Worm (Caenorhabditis elegans) whole organism, L1 larva: ENCODE data around the gene Y15E3A.5.

Experiments
- C04F5.9 ChIP-seq: sonication (generic microtip); optimal IDR thresholded peaks from 2 replicates; lab custom pipeline; 2016; ENCODE audit warnings: missing genetic modification characterization, missing compliant biosample characterization
- C16A3.4 ChIP-seq: fragments of 150-350 bp; optimal IDR thresholded peaks from 2 replicates; lab custom pipeline; 2014; ENCODE audit warnings: missing biosample characterization, missing genetic modification characterization
- F16B12.6 ChIP-seq: fragments of 150-350 bp; optimal IDR thresholded peaks from 2 replicates; lab custom pipeline; 2014; ENCODE audit warnings: missing biosample characterization, missing genetic modification characterization
- aha-1 ChIP-seq: fragments of 150-350 bp; optimal IDR thresholded peaks from 2 replicates; lab custom pipeline; 2014; ENCODE audit warnings: missing biosample characterization, missing genetic modification characterization
- alr-1 ChIP-seq: fragments of 200-800 bp; sonication (Bioruptor generic); optimal IDR thresholded peaks from 2 replicates; lab custom pipeline; 2018; ENCODE audit warnings: borderline replicate concordance, mild to moderate bottlenecking, missing genetic modification characterization, missing compliant biosample characterization
- aly-2 ChIP-seq: fragments of 150-350 bp; optimal IDR thresholded peaks from 2 replicates; lab custom pipeline; 2014; ENCODE audit warnings: missing biosample characterization, missing genetic modification characterization
- ama-1 ChIP-seq: fragments of 150-350 bp; optimal IDR thresholded peaks from 2 replicates; lab custom pipeline; 2014
- ceh-82 ChIP-seq, 3 experiments: fragments of 150-350 bp in 1 of 3; sonication (generic microtip) in 2 of 3; optimal IDR thresholded peaks; 2 replicates each; lab custom pipeline; 2014 to 2017; ENCODE audit warnings: missing biosample characterization in 3 of 3, missing genetic modification characterization in 3 of 3
- ceh-88 ChIP-seq: fragments of 200-800 bp; sonication (Bioruptor generic); IDR thresholded peaks from 2 replicates; pipeline ENCODE4 v1.3.6; 2022; ENCODE audit warnings: missing genetic modification characterization, missing compliant biosample characterization
- ceh-90 ChIP-seq: sonication (generic microtip); optimal IDR thresholded peaks from 2 replicates; lab custom pipeline; 2016; ENCODE audit warnings: missing genetic modification characterization, missing compliant biosample characterization
- dpl-1 ChIP-seq, 3 experiments: fragments of 150-350 bp in 2 of 3; sonication (generic microtip) in 1 of 3; optimal IDR thresholded peaks; 2 replicates each; lab custom pipeline; 2014 to 2017; ENCODE audit warnings: missing biosample characterization in 3 of 3, missing genetic modification characterization in 3 of 3, missing genetic modification reagents in 3 of 3
- dsc-1 ChIP-seq: sonication (generic microtip); optimal IDR thresholded peaks from 2 replicates; lab custom pipeline; 2016; ENCODE audit warnings: mild to moderate bottlenecking, missing genetic modification characterization, missing compliant biosample characterization
- efl-1 ChIP-seq, 4 experiments: fragments of 150-350 bp; optimal IDR thresholded peaks in 3 of 4; peaks in 1 of 4; 1 replicate in 1 of 4; 2 replicates in 3 of 4; lab custom pipeline; 2014; ENCODE audit warnings: missing biosample characterization in 2 of 4, missing genetic modification characterization in 2 of 4, missing genetic modification reagents in 2 of 4
- egl-13 ChIP-seq: sonication (generic microtip); optimal IDR thresholded peaks from 2 replicates; lab custom pipeline; 2016; ENCODE audit warnings: missing genotype, missing genetic modification reagents, missing genetic modification characterization, missing compliant biosample characterization
- egl-27 ChIP-seq, 2 experiments: fragments of 150-350 bp in 1 of 2; sonication (generic microtip); optimal IDR thresholded peaks; 3 replicates each; lab custom pipeline; 2017 to 2018; ENCODE audit warnings: missing biosample characterization in 2 of 2, missing genetic modification characterization in 2 of 2, missing genetic modification reagents in 2 of 2
- elt-2 ChIP-seq: sonication (generic microtip); optimal IDR thresholded peaks from 2 replicates; lab custom pipeline; 2016; ENCODE audit warnings: missing genetic modification characterization, mild to moderate bottlenecking, inconsistent platforms, missing compliant biosample characterization, missing genetic modification reagents
- fos-1 ChIP-seq: fragments of 150-350 bp; optimal IDR thresholded peaks from 2 replicates; lab custom pipeline; 2014; ENCODE audit warnings: missing biosample characterization, missing genetic modification characterization
- grh-1 ChIP-seq: fragments of 200-800 bp; sonication (Bioruptor generic); IDR thresholded peaks from 2 replicates; pipeline ENCODE4 v1.3.6; 2022; ENCODE audit warnings: missing genetic modification reagents, missing genetic modification characterization, missing compliant biosample characterization
- hlh-17 ChIP-seq: fragments of 200-800 bp; sonication (Bioruptor generic); optimal IDR thresholded peaks from 2 replicates; lab custom pipeline; 2018; ENCODE audit warnings: missing genetic modification characterization, mild to moderate bottlenecking, missing compliant biosample characterization, moderate library complexity, borderline replicate concordance
- hlh-4 ChIP-seq: sonication (generic microtip); optimal IDR thresholded peaks from 2 replicates; lab custom pipeline; 2016; ENCODE audit warnings: mild to moderate bottlenecking, missing genetic modification characterization, missing compliant biosample characterization
- hpl-2 ChIP-seq: fragments of 150-350 bp; optimal IDR thresholded peaks from 2 replicates; lab custom pipeline; 2014; ENCODE audit warnings: missing biosample characterization, missing genetic modification reagents, missing genetic modification characterization
- irx-1 ChIP-seq: sonication (generic microtip); optimal IDR thresholded peaks from 2 replicates; lab custom pipeline; 2016; ENCODE audit warnings: missing genetic modification characterization, missing compliant biosample characterization
- isw-1 ChIP-seq: fragments of 200-800 bp; sonication (Bioruptor generic); IDR thresholded peaks from 2 replicates; pipeline ENCODE4 v1.3.6; 2022; ENCODE audit warnings: missing genetic modification characterization, missing compliant biosample characterization
- jun-1 ChIP-seq: fragments of 150-350 bp; optimal IDR thresholded peaks from 2 replicates; lab custom pipeline; 2014; ENCODE audit warnings: missing biosample characterization, missing genetic modification reagents, missing genetic modification characterization
- lin-13 ChIP-seq: fragments of 150-350 bp; optimal IDR thresholded peaks from 2 replicates; lab custom pipeline; 2014; ENCODE audit warnings: missing biosample characterization, missing genetic modification reagents, missing genetic modification characterization
- lin-14 ChIP-seq: fragments of 200-800 bp; sonication (Bioruptor generic); optimal IDR thresholded peaks from 2 replicates; lab custom pipeline; 2018; ENCODE audit warnings: mild to moderate bottlenecking, missing genetic modification characterization, moderate library complexity, missing compliant biosample characterization
- lin-35 ChIP-seq, 2 experiments: fragments of 150-350 bp; optimal IDR thresholded peaks; 2 replicates each; lab custom pipeline; 2014; ENCODE audit warnings: missing biosample characterization in 2 of 2, missing genetic modification characterization in 2 of 2, missing genetic modification reagents in 2 of 2
- lin-39 ChIP-seq: fragments of 150-350 bp; optimal IDR thresholded peaks from 2 replicates; lab custom pipeline; 2014; ENCODE audit warnings: missing biosample characterization, missing genetic modification reagents, missing genetic modification characterization
- lir-3 ChIP-seq: sonication (generic microtip); optimal IDR thresholded peaks from 2 replicates; lab custom pipeline; 2016; ENCODE audit warnings: mild to moderate bottlenecking, missing genetic modification characterization, moderate library complexity, missing compliant biosample characterization; ENCODE audit not compliant: poor library complexity
- lsy-2 ChIP-seq, 2 experiments: fragments of 150-350 bp; optimal IDR thresholded peaks; 2 replicates each; lab custom pipeline; 2014; ENCODE audit warnings: missing biosample characterization in 2 of 2, missing genetic modification characterization in 2 of 2
- mab-9 ChIP-seq: fragments of 200-800 bp; sonication (Bioruptor generic); IDR thresholded peaks from 2 replicates; pipeline ENCODE4 v1.3.6; 2022; ENCODE audit warnings: missing genetic modification reagents, missing genetic modification characterization, missing compliant biosample characterization
- mef-2 ChIP-seq: fragments of 150-350 bp; optimal IDR thresholded peaks from 2 replicates; lab custom pipeline; 2014; ENCODE audit warnings: missing biosample characterization, missing genetic modification characterization
- nhr-47 ChIP-seq: sonication (generic microtip); optimal IDR thresholded peaks from 2 replicates; lab custom pipeline; 2016; ENCODE audit warnings: mild to moderate bottlenecking, missing genetic modification characterization, moderate library complexity, missing compliant biosample characterization
- nhr-71 ChIP-seq: sonication (generic microtip); optimal IDR thresholded peaks from 2 replicates; lab custom pipeline; 2016; ENCODE audit warnings: mild to moderate bottlenecking, missing genetic modification characterization, moderate library complexity, missing compliant biosample characterization
- nhr-76 ChIP-seq: sonication (generic microtip); optimal IDR thresholded peaks from 2 replicates; lab custom pipeline; 2017; ENCODE audit warnings: missing biosample characterization, missing genetic modification characterization
- nhr-77 ChIP-seq: fragments of 150-350 bp; optimal IDR thresholded peaks from 2 replicates; lab custom pipeline; 2014; ENCODE audit warnings: missing biosample characterization, missing genetic modification characterization
- nhr-84 ChIP-seq: sonication (generic microtip); optimal IDR thresholded peaks from 2 replicates; lab custom pipeline; 2017; ENCODE audit warnings: missing biosample characterization, missing genetic modification characterization
- nhr-85 ChIP-seq: sonication (generic microtip); peaks from one replicate; lab custom pipeline; 2016; ENCODE audit warnings: missing genetic modification characterization, inconsistent platforms, missing compliant biosample characterization
- pqm-1 ChIP-seq: sonication (generic microtip); optimal IDR thresholded peaks from 3 replicates; lab custom pipeline; 2017; ENCODE audit warnings: missing biosample characterization, missing genetic modification characterization
- rnt-1 ChIP-seq: sonication (generic microtip); optimal IDR thresholded peaks from 2 replicates; lab custom pipeline; 2016; ENCODE audit warnings: mild to moderate bottlenecking, missing genetic modification characterization, moderate library complexity, missing compliant biosample characterization
- skn-1 ChIP-seq: fragments of 150-350 bp; optimal IDR thresholded peaks from 2 replicates; lab custom pipeline; 2014; ENCODE audit warnings: missing biosample characterization, missing genetic modification characterization
- snpc-4 ChIP-seq: fragments of 150-350 bp; optimal IDR thresholded peaks from 2 replicates; lab custom pipeline; 2014; ENCODE audit warnings: missing biosample characterization, missing genetic modification characterization
- snu-23 ChIP-seq: sonication (generic microtip); optimal IDR thresholded peaks from 2 replicates; lab custom pipeline; 2016; ENCODE audit warnings: missing genetic modification characterization, missing compliant biosample characterization
- sox-4 ChIP-seq: sonication (generic microtip); optimal IDR thresholded peaks from 2 replicates; lab custom pipeline; 2016; ENCODE audit warnings: missing genetic modification characterization, missing compliant biosample characterization
- swsn-7 ChIP-seq: sonication (generic microtip); optimal IDR thresholded peaks from 2 replicates; lab custom pipeline; 2016; ENCODE audit warnings: missing genetic modification characterization, missing compliant biosample characterization
- tbx-2 ChIP-seq: sonication (generic microtip); optimal IDR thresholded peaks from 2 replicates; lab custom pipeline; 2016; ENCODE audit warnings: missing genetic modification characterization, missing compliant biosample characterization
- unc-130 ChIP-seq: fragments of 150-350 bp; optimal IDR thresholded peaks from 2 replicates; lab custom pipeline; 2017; ENCODE audit warnings: missing biosample characterization, missing genetic modification characterization, inconsistent platforms
- unc-62 ChIP-seq: fragments of 150-350 bp; optimal IDR thresholded peaks from 2 replicates; lab custom pipeline; 2014; ENCODE audit warnings: missing biosample characterization, missing genetic modification reagents, missing genetic modification characterization
- unc-86 ChIP-seq: sonication (generic microtip); optimal IDR thresholded peaks from 2 replicates; lab custom pipeline; 2016; ENCODE audit warnings: missing genetic modification characterization, missing compliant biosample characterization
- unc-98 ChIP-seq: fragments of 200-800 bp; sonication (Bioruptor generic); IDR thresholded peaks from 2 replicates; pipeline ENCODE4 v1.3.6; 2022; ENCODE audit warnings: missing genetic modification characterization, missing compliant biosample characterization
- vab-15 ChIP-seq: sonication (generic microtip); optimal IDR thresholded peaks from 2 replicates; lab custom pipeline; 2017; ENCODE audit warnings: missing genotype, mild to moderate bottlenecking, missing genetic modification characterization, missing compliant biosample characterization
- zag-1 ChIP-seq: fragments of 150-350 bp; optimal IDR thresholded peaks from 2 replicates; lab custom pipeline; 2014; ENCODE audit warnings: missing biosample characterization, missing genetic modification characterization

Gene Y15E3A.5

DNA sequence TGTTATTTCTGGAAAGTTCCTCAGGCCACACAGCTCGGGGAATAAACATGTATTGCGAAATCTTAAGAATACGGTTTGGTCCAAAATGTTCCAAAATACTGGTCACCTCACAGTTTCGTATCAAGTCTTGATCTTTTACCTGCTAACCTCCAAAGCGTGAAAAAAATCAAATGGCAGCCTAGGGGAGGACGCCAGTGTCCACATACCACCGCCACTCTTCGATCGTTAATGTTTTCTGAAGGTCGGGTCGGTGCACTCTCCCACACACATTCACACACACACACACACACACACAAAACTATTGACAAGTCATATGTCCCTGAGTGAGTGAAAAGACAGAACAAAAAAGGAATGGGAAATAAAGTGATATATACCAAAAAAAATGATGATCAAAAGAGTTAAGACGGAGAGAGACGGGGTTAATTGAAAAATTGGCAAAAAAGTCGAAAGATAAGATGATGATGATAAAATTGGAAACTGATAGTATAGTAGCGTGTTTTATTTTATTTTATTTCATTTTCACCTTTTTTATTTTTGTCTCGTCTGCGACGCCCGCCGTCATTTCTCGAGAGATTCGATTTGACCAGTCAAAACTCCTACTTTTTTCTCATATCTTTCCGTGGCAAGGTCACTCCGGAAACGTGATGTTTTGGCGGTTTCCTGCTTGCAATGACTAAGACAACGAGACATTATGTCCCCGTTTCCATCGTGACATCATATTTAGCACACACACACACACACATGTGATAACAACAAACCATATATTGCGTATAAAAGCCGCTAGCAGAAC lies at the start of gene Y15E3A.5:
TSS of gene Y15E3A.5 (plus strand) at position 752 of the 790 bp plus-strand sequence.
- TF ChIP-seq ceh-82 (tag; optimal IDR thresholded peaks at IDR 0.05; lab: Kevin White, UChicago): peak in 1 of 3 experiments; percentile 23
- TF ChIP-seq rnt-1 (tag; lab: Kevin White, UChicago): peak; percentile 48
- peak in 1 of 2 experiments; percentile 18 for TF ChIP-seq egl-27 (tag; optimal IDR thresholded peaks at IDR 0.05; lab: Kevin White, UChicago)
- no peak for TF ChIP-seq snpc-4 (tag; lab: Kevin White, UChicago)
- no peak for TF ChIP-seq lir-3 (tag; lab: Kevin White, UChicago)
- no peak for TF ChIP-seq aly-2 (tag; lab: Kevin White, UChicago)
- TF ChIP-seq nhr-47 (tag; lab: Kevin White, UChicago): peak; percentile 46
- no peak for TF ChIP-seq C04F5.9 (tag; lab: Kevin White, UChicago)
- peak; percentile 53 for TF ChIP-seq elt-2
- peak; percentile 13 for TF ChIP-seq lin-13
- TF ChIP-seq swsn-7 (tag; lab: Kevin White, UChicago): peak; percentile 14
- peak; percentile 1 for TF ChIP-seq fos-1 (tag; lab: Kevin White, UChicago)
- peak; percentile 98 for TF ChIP-seq nhr-85
- no peak for TF ChIP-seq F16B12.6
- no peak for TF ChIP-seq nhr-84 (tag; lab: Kevin White, UChicago)
- no peak for TF ChIP-seq hlh-4 (tag; lab: Kevin White, UChicago)
- peak; percentile 28 to 75 for TF ChIP-seq lin-35 (GFP tag; optimal IDR thresholded peaks at IDR 0.05; lab: Kevin White, UChicago)
- no peak for TF ChIP-seq unc-86 (tag; lab: Kevin White, UChicago)
- TF ChIP-seq lin-39 (tag; lab: Kevin White, UChicago): no peak
- TF ChIP-seq dsc-1 (tag; lab: Kevin White, UChicago): no peak
- TF ChIP-seq zag-1 (tag; lab: Kevin White, UChicago): no peak
- no peak for TF ChIP-seq ceh-90 (tag; lab: Kevin White, UChicago)
- peak; percentile 90 for TF ChIP-seq lin-14 (GFP tag; lab: Kevin White, UChicago)
- no peak for TF ChIP-seq aha-1 (tag; lab: Kevin White, UChicago)
- no peak for TF ChIP-seq pqm-1 (tag; lab: Kevin White, UChicago)
- peak in 1 of 2 experiments; percentile 17 for TF ChIP-seq efl-1 (optimal IDR thresholded peaks at IDR 0.05; lab: Kevin White, UChicago)
- peak in 1 of 2 experiments; percentile 88 for TF ChIP-seq efl-1 (GFP tag; optimal IDR thresholded peaks at IDR 0.05 in 1 of 2; lab: Kevin White, UChicago)
- TF ChIP-seq irx-1 (tag; lab: Kevin White, UChicago): no peak
- TF ChIP-seq mef-2 (tag; lab: Kevin White, UChicago): no peak
- TF ChIP-seq hlh-17: no peak
- no peak for TF ChIP-seq egl-13 (tag; lab: Kevin White, UChicago)
- no peak for TF ChIP-seq unc-98 (GFP tag; lab: Robert Waterston, UW)
- TF ChIP-seq skn-1 (tag; lab: Kevin White, UChicago): peak; percentile 32
- peak; percentile 16 for TF ChIP-seq jun-1
- peak in 2 of 3 experiments; percentile 13 to 15 for TF ChIP-seq dpl-1 (GFP tag; optimal IDR thresholded peaks at IDR 0.05; lab: Kevin White, UChicago)
- peak; percentile 16 to 77 for TF ChIP-seq lsy-2 (tag; optimal IDR thresholded peaks at IDR 0.05; lab: Kevin White, UChicago)
- TF ChIP-seq nhr-71 (tag; lab: Kevin White, UChicago): peak; percentile 79
- TF ChIP-seq ceh-88 (GFP tag; lab: Robert Waterston, UW): no peak
- TF ChIP-seq unc-62 (GFP tag; lab: Kevin White, UChicago): no peak
- TF ChIP-seq alr-1: no peak
- TF ChIP-seq sox-4: no peak
- peak; percentile 50 for TF ChIP-seq tbx-2 (tag; lab: Kevin White, UChicago)
- no peak for TF ChIP-seq isw-1
- TF ChIP-seq C16A3.4 (tag; lab: Kevin White, UChicago): peak; percentile 64
- peak; percentile 63; the same call in 1 of the 2 replicates for TF ChIP-seq grh-1 (GFP tag; lab: Robert Waterston, UW)
- TF ChIP-seq unc-130 (tag; lab: Kevin White, UChicago): peak; percentile 51
- TF ChIP-seq ama-1 (lab: Kevin White, UChicago): no peak
- TF ChIP-seq nhr-76 (tag; lab: Kevin White, UChicago): no peak
- no peak for TF ChIP-seq nhr-77 (tag; lab: Kevin White, UChicago)
- no peak for TF ChIP-seq vab-15 (tag; lab: Kevin White, UChicago)
- no peak for TF ChIP-seq mab-9
- peak; percentile 77 for TF ChIP-seq snu-23 (GFP tag; lab: Kevin White, UChicago)
- TF ChIP-seq hpl-2 (GFP tag; lab: Kevin White, UChicago): no peak
